Worm (Caenorhabditis elegans): ENCODE measurements around the gene fkh-4.

Gene fkh-4

DNA sequence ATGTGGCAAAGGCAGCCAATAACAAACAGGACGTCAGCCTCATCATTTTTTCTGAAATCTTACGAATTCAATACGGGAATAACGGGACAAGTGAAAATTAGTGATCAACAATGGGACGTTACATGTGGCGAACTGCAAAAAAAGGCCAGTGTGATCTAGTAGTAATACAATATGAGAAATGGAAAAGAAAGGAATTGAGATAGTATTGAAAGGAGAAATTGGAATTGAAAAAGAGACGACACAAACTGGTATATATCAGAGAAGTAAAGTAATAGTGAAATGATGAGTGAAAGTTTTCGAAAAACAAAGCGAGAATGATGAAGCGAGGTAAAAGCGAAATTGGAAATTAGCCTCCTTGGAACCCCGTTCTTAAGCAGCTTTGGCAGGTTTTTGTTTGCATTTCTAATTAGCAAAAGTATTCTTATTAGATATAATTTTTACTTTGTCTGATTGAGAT, 41.1 kb downstream of the fkh-4 start, which contains the start of gene C49F8.3:
Gene C49F8.3 (minus strand): TSS at position 51 of the 457 bp plus-strand sequence.
- no peak for TF ChIP-seq unc-62 (GFP tag; optimal IDR thresholded peaks at IDR 0.05)

DNA sequence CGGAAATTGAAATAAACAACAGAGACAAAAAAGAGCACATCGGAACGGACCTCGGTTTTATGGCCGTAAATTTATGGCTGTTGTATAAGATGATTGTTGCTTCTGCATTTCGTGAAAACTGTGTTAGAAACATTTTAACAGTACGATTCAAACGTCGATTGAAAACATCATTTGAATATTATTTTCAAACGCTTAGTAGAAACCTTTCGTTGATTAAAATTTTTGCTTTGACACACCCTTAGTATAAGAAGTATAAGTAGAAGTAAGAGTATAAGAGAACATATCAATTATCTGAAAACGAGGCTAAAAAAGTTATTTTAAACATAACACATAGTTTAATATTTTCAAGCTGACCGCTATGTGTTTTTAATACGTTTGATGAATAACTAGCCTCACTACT, 43.9 kb downstream of the fkh-4 start:
- TF ChIP-seq unc-62 (GFP tag; optimal IDR thresholded peaks at IDR 0.05): no peak

DNA sequence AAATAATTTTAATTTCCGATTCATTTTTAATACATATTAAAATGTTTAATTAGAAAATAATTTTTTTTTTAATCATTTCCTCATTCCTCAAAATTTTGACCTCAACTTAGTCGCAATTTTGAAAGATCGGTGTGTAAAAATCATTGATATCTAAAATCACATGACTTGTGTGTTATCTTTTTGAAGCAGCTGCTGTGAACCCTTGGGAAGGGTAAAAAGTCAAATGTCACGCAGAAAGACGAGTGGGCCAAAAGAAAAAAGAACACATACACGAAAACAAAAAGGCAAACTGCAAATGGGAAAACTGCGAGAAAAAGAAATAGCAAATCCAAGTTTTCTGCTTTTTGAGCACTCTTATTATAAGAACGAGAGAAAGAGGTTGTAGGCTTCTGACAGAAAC, 45.4 kb downstream of the fkh-4 start:
- TF ChIP-seq unc-62 (GFP tag; optimal IDR thresholded peaks at IDR 0.05): no peak

DNA sequence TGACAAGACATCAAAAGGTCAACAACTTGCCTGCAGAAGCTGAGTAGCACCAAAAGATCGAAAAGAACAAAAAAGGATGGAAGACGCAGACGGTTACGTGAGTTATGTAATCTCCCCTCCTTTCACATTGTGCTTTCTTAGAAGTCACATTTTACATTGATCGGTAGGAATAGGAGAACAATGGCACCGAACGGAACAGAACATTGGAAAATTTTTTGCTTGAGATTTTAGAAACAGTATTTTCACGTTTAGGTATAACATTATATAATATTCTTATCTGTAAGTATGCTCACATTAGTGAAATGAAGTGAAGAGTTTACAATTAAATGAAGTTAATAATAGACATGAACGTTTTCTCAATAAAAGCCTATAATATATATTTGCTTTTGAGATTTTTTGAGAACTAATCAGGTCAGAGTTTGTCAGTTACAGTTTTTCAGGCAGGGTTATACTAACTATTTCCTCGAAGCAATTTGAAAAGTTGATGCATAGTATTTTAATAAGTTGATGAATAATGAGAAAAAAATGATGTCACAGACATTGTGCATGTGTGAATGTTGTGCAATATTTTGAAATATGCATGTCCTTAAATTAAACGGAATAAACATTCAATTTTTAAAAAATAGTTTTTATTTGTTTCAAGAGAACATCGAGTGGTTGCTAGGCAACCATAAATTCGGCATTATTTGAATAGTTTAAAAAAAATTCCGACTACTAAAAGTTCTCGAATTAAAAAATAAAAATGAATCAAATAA, 47.5 kb downstream of the fkh-4 start:
- no peak for TF ChIP-seq unc-62 (GFP tag; optimal IDR thresholded peaks at IDR 0.05)

DNA sequence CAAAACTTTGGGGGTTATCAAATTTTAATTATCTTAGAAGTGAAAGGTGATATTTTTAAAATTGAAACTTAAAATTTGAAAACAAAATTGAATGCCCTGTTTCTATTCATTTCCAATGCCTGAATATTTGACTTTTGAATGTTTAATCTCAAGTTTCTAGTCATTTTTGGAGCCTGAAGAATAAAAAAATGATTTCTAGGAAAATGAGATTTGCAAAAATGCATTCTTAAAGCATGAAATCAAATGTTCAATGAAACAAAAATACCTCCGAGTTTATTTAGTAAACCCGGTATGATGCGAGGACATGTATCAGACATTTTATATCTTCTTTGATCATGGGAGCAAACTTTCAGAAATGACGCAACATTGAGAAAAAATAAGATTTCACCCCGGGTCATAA, 49.6 kb downstream of the fkh-4 start:
- TF ChIP-seq unc-62 (GFP tag; optimal IDR thresholded peaks at IDR 0.05): no peak
